Worm (Caenorhabditis elegans) whole organism, L4/young adult: ENCODE data around the gene unc-85.
A peak's percentile ranks its signal among the peaks of the same experiment; 100 is the strongest.

Experiments used
- W03F9.2 ChIP-seq: fragments of 150-350 bp; optimal IDR thresholded peaks from 2 replicates; lab custom pipeline; 2014; ENCODE audit warnings: missing biosample characterization, missing genetic modification characterization
- dao-5 ChIP-seq: sonication (generic microtip); optimal IDR thresholded peaks from 2 replicates; lab custom pipeline; 2016; ENCODE audit warnings: missing genotype, missing genetic modification characterization, moderate library complexity, missing compliant biosample characterization
- him-1 ChIP-seq: sonication (generic microtip); optimal IDR thresholded peaks from 2 replicates; lab custom pipeline; 2016; ENCODE audit warnings: missing genotype, missing genetic modification reagents, missing genetic modification characterization, missing compliant biosample characterization

Gene unc-85

DNA sequence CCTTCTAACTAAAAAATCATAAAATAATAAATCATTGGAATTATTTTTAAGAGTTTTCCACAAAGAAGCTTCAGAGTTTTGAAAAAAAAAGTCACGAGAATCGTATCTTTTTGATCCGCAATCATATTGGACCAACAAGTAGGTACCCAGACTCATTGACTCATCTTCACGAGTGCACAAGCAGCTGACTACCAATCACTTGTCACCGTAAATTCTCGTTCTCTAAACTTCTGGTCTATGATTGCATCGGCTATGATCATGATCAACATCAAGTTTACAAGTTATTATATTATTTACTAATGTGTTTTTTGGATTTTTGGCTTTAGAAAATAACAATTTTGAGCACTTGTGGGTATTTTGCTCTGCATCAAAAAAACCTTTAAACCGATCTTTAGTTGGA is 25.6 kb upstream of the unc-85 start:
- TF ChIP-seq W03F9.2 (tag; lab: Kevin White, UChicago): no peak
- no peak for TF ChIP-seq dao-5 (tag; lab: Kevin White, UChicago)
- TF ChIP-seq him-1 (tag; lab: Kevin White, UChicago): no peak

ce11 chrII:4677916-4678315 is 24.0 kb upstream of the unc-85 start, which contains the start of gene T05A7.1:
Gene T05A7.1 (plus strand): TSS chrII:4678216.
- TF ChIP-seq W03F9.2 (tag; lab: Kevin White, UChicago) (no peak), him-1 (tag; lab: Kevin White, UChicago) (no peak), dao-5 (tag; lab: Kevin White, UChicago) (no peak)

DNA sequence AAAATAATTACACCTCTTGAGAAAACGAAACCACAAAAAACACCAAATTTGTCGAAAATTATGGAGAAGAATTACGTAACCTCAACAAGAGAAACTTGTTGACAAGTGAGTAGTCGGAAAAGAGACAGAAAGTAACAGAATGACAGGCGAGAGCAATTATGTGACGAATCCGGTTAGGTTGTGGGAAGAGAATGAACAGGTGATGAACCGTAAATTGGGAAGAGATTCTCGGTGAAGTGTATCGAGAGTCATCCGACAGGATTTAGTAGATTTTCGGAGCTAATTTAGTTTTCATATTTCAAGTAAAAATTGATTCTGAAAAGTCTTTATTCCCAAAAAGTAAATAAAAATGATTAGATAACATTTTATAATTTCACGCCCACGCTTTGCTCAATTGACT is 20.5 kb upstream of the unc-85 start, which contains the start of gene T05A7.7:
TSS of gene T05A7.7 (minus strand) at position 101 of the 400 bp plus-strand sequence.
- TF ChIP-seq W03F9.2 (tag; lab: Kevin White, UChicago): no peak
- no peak for TF ChIP-seq dao-5 (tag; lab: Kevin White, UChicago)
- no peak for TF ChIP-seq him-1 (tag; lab: Kevin White, UChicago)

- no peak for TF ChIP-seq him-1 (tag; lab: Kevin White, UChicago)
Observed at ce11 chrII:4683693-4684092, 18.2 kb upstream of the unc-85 start, which contains the start of gene sre-40. Gene sre-40 (minus strand): TSS chrII:4683793.

DNA sequence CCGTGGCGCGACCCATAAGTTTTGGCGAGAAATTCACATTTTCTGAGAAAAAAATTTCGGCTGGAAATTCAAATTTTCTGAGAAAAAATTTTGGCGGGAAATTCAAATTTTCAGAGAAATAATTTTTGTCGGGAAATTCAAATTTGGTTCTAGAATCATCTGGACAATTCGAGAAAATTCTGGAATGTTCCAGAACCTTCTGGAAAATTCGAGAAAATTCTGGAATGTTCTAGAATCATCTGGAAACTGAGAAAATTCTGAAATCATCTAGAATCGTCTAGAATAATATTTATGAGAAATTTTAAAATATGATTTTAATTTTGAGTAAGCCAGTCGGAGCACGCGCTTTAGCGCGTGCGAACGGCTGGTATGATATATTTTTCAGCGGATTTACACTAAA is 17.0 kb upstream of the unc-85 start:
- TF ChIP-seq him-1 (tag; lab: Kevin White, UChicago): no peak
- no peak for TF ChIP-seq W03F9.2 (tag; lab: Kevin White, UChicago)
- TF ChIP-seq dao-5 (tag; lab: Kevin White, UChicago): no peak

DNA sequence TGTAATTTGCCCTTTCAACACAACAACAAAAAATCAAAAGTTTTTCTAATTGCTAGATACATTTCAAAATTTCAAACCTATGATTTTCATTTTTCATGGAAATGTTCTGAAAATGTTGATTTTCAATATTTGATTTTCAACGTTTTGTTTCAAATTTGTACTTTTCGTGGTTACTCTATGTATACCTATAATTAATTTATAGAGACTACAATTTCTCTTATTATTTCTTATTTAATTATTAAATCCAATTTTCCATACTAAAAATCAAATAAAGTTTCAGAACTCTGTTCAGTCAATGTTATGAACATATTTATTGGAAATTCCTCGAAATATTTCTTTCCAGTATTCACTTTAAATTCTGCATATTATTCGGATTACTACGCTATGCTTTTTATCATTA is 14.9 kb upstream of the unc-85 start, which contains the start of gene sre-39:
TSS of gene sre-39 (plus strand) at position 301 of the 400 bp plus-strand sequence.
- TF ChIP-seq him-1 (tag; lab: Kevin White, UChicago): no peak
- TF ChIP-seq dao-5 (tag; lab: Kevin White, UChicago): no peak
- no peak for TF ChIP-seq W03F9.2 (tag; lab: Kevin White, UChicago)

ce11 chrII:4689477-4689876 is 12.4 kb upstream of the unc-85 start, which contains the start of gene F10G7.12:
Gene F10G7.12 (plus strand): TSS chrII:4689777.
- no peak for TF ChIP-seq dao-5 (tag; lab: Kevin White, UChicago)
- TF ChIP-seq him-1 (tag; lab: Kevin White, UChicago): no peak

DNA sequence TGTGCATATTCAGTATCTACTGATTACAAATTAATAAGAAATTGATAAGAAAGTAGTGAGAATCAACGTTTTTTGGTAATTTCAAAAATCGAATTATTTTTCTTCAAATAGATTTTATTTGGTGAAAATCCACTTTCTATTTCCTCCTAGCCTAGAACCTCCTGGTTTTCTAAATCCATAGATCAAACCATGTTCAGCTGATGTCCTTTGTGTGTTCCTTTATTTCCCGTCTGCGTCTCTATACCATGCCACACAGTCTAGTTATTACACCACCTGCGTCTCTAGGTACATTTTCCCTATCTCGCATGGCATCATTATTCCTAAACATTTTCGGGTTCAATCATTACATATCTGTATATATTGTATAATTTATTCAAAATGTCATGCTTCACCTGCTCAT is 8.7 kb upstream of the unc-85 start, which contains the start of gene F10G7.5:
TSS of gene F10G7.5 (plus strand) at position 286 of the 400 bp plus-strand sequence.
- no peak for TF ChIP-seq W03F9.2 (tag; lab: Kevin White, UChicago)
- no peak for TF ChIP-seq him-1 (tag; lab: Kevin White, UChicago)
- TF ChIP-seq dao-5 (tag; lab: Kevin White, UChicago): no peak

ce11 chrII:4696055-4696454 is 5.8 kb upstream of the unc-85 start:
- TF ChIP-seq dao-5 (tag; lab: Kevin White, UChicago) (no peak), W03F9.2 (tag; lab: Kevin White, UChicago) (no peak), him-1 (tag; lab: Kevin White, UChicago) (no peak)

ce11 chrII:4698266-4698771 is 3.5 kb upstream of the unc-85 start, which contains the start of the genes rpn-5 and scc-1:
Gene rpn-5 (minus strand): TSS chrII:4698427.
Gene scc-1 (plus strand): TSS chrII:4698721.
- TF ChIP-seq him-1 (tag; lab: Kevin White, UChicago) (no peak), W03F9.2 (tag; lab: Kevin White, UChicago) (peak; percentile 61), dao-5 (tag; lab: Kevin White, UChicago) (no peak)

- no peak for TF ChIP-seq W03F9.2 (tag; lab: Kevin White, UChicago)
- no peak for TF ChIP-seq dao-5 (tag; lab: Kevin White, UChicago)
- TF ChIP-seq him-1 (tag; lab: Kevin White, UChicago): no peak
Observed at ce11 chrII:4703011-4703410, 1.1 kb downstream of the unc-85 start.

DNA sequence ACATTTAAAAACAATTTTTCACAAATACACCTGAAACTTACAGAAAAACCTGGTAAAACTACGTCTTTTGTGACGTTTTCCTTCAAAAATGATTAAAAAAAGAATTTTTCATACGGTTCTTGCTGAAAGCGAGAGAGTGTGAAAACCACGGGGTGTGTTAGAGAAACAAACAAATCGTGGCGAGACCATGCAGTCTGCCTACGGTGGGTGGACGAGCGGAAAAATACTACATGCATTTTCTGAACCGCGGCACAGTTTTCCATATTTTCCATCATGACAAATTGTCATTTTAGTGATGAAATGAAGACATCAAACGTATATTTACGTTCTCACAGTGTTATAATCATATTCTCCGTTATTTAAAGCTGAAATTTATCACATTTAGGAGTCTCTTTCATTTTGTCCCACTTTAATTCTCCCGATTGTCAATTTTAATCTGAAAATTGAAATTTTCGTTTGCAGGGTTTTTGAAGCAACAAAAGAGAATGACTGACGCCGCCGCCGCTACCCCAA is 4.5 kb downstream of the unc-85 start, which contains the start of the genes F10G7.9 and tsn-1:
TSS of gene F10G7.9 (minus strand) at position 127 of the 513 bp plus-strand sequence.
TSS of gene tsn-1 (plus strand) at position 463 of the 513 bp plus-strand sequence.
- TF ChIP-seq dao-5 (tag; lab: Kevin White, UChicago) (no peak), W03F9.2 (tag; lab: Kevin White, UChicago) (peak; percentile 88), him-1 (tag; lab: Kevin White, UChicago) (no peak)

DNA sequence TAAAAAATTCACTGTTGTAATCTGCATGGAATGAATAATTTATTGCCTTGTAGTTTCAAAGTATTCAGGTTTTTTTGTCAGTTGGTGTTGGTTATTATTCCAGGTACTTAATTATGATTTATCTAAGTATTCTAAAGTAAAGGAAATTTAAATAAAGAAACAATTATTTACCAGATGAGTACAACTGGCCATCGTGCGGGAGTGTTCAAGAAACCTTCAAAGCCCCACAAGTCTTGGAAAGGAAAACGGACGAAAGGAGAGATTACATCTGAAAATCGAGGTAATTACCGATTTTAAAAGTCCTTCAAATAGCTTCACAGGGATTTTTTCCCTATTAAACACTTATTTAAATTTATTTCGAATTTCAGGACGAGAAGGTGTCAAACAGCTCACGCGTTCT is 8.3 kb downstream of the unc-85 start, which contains the start of gene tag-151:
TSS of gene tag-151 (plus strand) at position 158 of the 400 bp plus-strand sequence.
- TF ChIP-seq dao-5 (tag; lab: Kevin White, UChicago) (no peak), W03F9.2 (tag; lab: Kevin White, UChicago) (no peak), him-1 (tag; lab: Kevin White, UChicago) (no peak)

- TF ChIP-seq dao-5 (tag; lab: Kevin White, UChicago) (no peak), him-1 (tag; lab: Kevin White, UChicago) (no peak), W03F9.2 (tag; lab: Kevin White, UChicago) (no peak)
Observed at ce11 chrII:4710813-4711212, 8.9 kb downstream of the unc-85 start.
